Fruit fly (Drosophila melanogaster) whole organism, embryonic: Measurements from ENCODE around the gene CG44329.

Source experiments
- Atf-2 ChIP-seq: fragments of 200-800 bp; sonication (Bioruptor generic); optimal IDR thresholded peaks from 2 replicates; lab custom pipeline; 2016; ENCODE audit warnings: missing biosample characterization, missing genetic modification characterization
- Atf6 ChIP-seq: fragments of 200-800 bp; sonication (Bioruptor generic); IDR thresholded peaks from 2 replicates; pipeline ENCODE4 v1.3.6; 2022; ENCODE audit warnings: missing biosample characterization, missing genetic modification characterization
- CG10274 ChIP-seq: fragments of 200-800 bp; sonication (Bioruptor generic); optimal IDR thresholded peaks from 3 replicates; lab custom pipeline; 2017; ENCODE audit warnings: missing biosample characterization, mild to moderate bottlenecking, missing genetic modification characterization
- CG10462 ChIP-seq: fragments of 200-800 bp; sonication (Bioruptor generic); optimal IDR thresholded peaks from 2 replicates; lab custom pipeline; 2016; ENCODE audit warnings: missing biosample characterization, missing genetic modification characterization
- CG10979 ChIP-seq: fragments of 200-800 bp; sonication (Bioruptor generic); optimal IDR thresholded peaks from 2 replicates; lab custom pipeline; 2018; ENCODE audit warnings: missing biosample characterization, mild to moderate bottlenecking, missing genetic modification characterization, moderate library complexity
- CG12659 ChIP-seq: fragments of 200-800 bp; sonication (Bioruptor generic); optimal IDR thresholded peaks from 3 replicates; lab custom pipeline; 2017; ENCODE audit warnings: mild to moderate bottlenecking, missing biosample characterization, missing genetic modification reagents, missing genetic modification characterization
- CG15011 ChIP-seq: fragments of 200-800 bp; sonication (Bioruptor generic); optimal IDR thresholded peaks from 3 replicates; lab custom pipeline; 2018; ENCODE audit warnings: missing biosample characterization, mild to moderate bottlenecking, missing genetic modification characterization
- CG15269 ChIP-seq: fragments of 200-800 bp; sonication (Bioruptor generic); optimal IDR thresholded peaks from 2 replicates; lab custom pipeline; 2018; ENCODE audit warnings: missing biosample characterization, mild to moderate bottlenecking, missing genetic modification characterization, moderate library complexity
- CG15514 ChIP-seq: fragments of 200-800 bp; sonication (Bioruptor generic); optimal IDR thresholded peaks from 3 replicates; lab custom pipeline; 2017; ENCODE audit warnings: missing biosample characterization, missing genetic modification characterization, mild to moderate bottlenecking, moderate library complexity, missing genetic modification reagents
- CG16779 ChIP-seq: fragments of 200-800 bp; sonication (Bioruptor generic); IDR thresholded peaks from 2 replicates; pipeline ENCODE4 v1.3.6; 2022; ENCODE audit warnings: missing biosample characterization, missing genetic modification characterization
- CG17359 ChIP-seq: fragments of 200-800 bp; sonication (Bioruptor generic); optimal IDR thresholded peaks from 3 replicates; lab custom pipeline; 2018; ENCODE audit warnings: missing biosample characterization, mild to moderate bottlenecking, missing genetic modification characterization, moderate library complexity
- CG17829 ChIP-seq: fragments of 200-800 bp; optimal IDR thresholded peaks from 2 replicates; lab custom pipeline; 2019; ENCODE audit warnings: missing biosample characterization, mild to moderate bottlenecking, missing genetic modification characterization, moderate library complexity
- CG18476 ChIP-seq: fragments of 200-800 bp; sonication (Bioruptor generic); optimal IDR thresholded peaks from 2 replicates; lab custom pipeline; 2016; ENCODE audit warnings: missing biosample characterization, mild to moderate bottlenecking, missing genetic modification characterization
- CG2129 ChIP-seq: fragments of 200-800 bp; sonication (Bioruptor generic); IDR thresholded peaks from 2 replicates; pipeline ENCODE4 v1.3.6; 2022; ENCODE audit warnings: missing biosample characterization, missing genetic modification characterization; ENCODE audit not compliant: partially characterized antibody
- CG2875 ChIP-seq: fragments of 200-800 bp; sonication (Bioruptor generic); optimal IDR thresholded peaks from 2 replicates; lab custom pipeline; 2017; ENCODE audit warnings: missing biosample characterization, mild to moderate bottlenecking, missing genetic modification characterization, missing genetic modification reagents
- CG30403 ChIP-seq: fragments of 200-800 bp; sonication (Bioruptor generic); optimal IDR thresholded peaks from 3 replicates; lab custom pipeline; 2016; ENCODE audit warnings: missing biosample characterization, missing genetic modification characterization
- CG32532 ChIP-seq: fragments of 200-800 bp; sonication (Bioruptor generic); IDR thresholded peaks from 2 replicates; pipeline ENCODE4 v1.3.6; 2022; ENCODE audit warnings: missing biosample characterization, missing genetic modification characterization
- CG32767 ChIP-seq: fragments of 200-800 bp; sonication (Bioruptor generic); IDR thresholded peaks from 2 replicates; pipeline ENCODE4 v1.3.6; 2022; ENCODE audit warnings: missing biosample characterization, missing genetic modification characterization
- CG4820 ChIP-seq: fragments of 200-800 bp; sonication (Bioruptor generic); optimal IDR thresholded peaks from 3 replicates; lab custom pipeline; 2016; ENCODE audit warnings: missing biosample characterization, missing genetic modification characterization
- CG7556 ChIP-seq: fragments of 200-800 bp; sonication (Bioruptor generic); optimal IDR thresholded peaks from 2 replicates; lab custom pipeline; 2017; ENCODE audit warnings: missing biosample characterization, mild to moderate bottlenecking, missing genetic modification characterization
- Drgx ChIP-seq: fragments of 200-800 bp; sonication (Bioruptor generic); IDR thresholded peaks from 2 replicates; pipeline ENCODE4 v1.3.6; 2022; ENCODE audit warnings: missing biosample characterization, missing genetic modification characterization
- E2f1 ChIP-seq: fragments of 200-800 bp; sonication (Bioruptor generic); IDR thresholded peaks from 2 replicates; pipeline ENCODE4 v1.3.6; 2022; ENCODE audit warnings: missing biosample characterization, missing genetic modification characterization
- NC2β ChIP-seq: fragments of 200-800 bp; sonication (Bioruptor generic); optimal IDR thresholded peaks from 2 replicates; lab custom pipeline; 2016; ENCODE audit warnings: missing biosample characterization, missing genetic modification characterization
- NfI ChIP-seq: fragments of 200-800 bp; sonication (Bioruptor generic); optimal IDR thresholded peaks from 3 replicates; lab custom pipeline; 2018; ENCODE audit warnings: missing biosample characterization, mild to moderate bottlenecking, missing genetic modification characterization, moderate library complexity
- Six4 ChIP-seq: fragments of 200-800 bp; sonication (Bioruptor generic); optimal IDR thresholded peaks from 2 replicates; lab custom pipeline; 2016; ENCODE audit warnings: missing biosample characterization, missing genetic modification characterization
- Sox102F ChIP-seq: fragments of 200-800 bp; sonication (Bioruptor generic); optimal IDR thresholded peaks from 2 replicates; lab custom pipeline; 2018; ENCODE audit warnings: missing biosample characterization, mild to moderate bottlenecking, missing genetic modification characterization, moderate library complexity
- Stat92E ChIP-seq, 3 experiments: fragments of >200 bp in 2 of 3; fragments of 200-800 bp in 1 of 3; sonication (Bioruptor generic) in 1 of 3; optimal IDR thresholded peaks; 2 replicates each; lab custom pipeline; 2017 to 2019; ENCODE audit warnings: missing biosample characterization in 3 of 3, missing genetic modification characterization in 3 of 3, mild to moderate bottlenecking in 1 of 3, moderate library complexity in 1 of 3
- amos ChIP-seq: fragments of 200-800 bp; sonication (Bioruptor generic); IDR thresholded peaks from 2 replicates; pipeline ENCODE4 v1.3.6; 2022; ENCODE audit warnings: missing biosample characterization, missing genetic modification characterization; ENCODE audit not compliant: partially characterized antibody
- chinmo ChIP-seq: fragments of 200-800 bp; sonication (Bioruptor generic); IDR thresholded peaks from 4 replicates; pipeline ENCODE4 v1.3.6; 2022; ENCODE audit warnings: missing biosample characterization, missing genetic modification characterization; ENCODE audit not compliant: partially characterized antibody
- dmrt11E ChIP-seq: fragments of 200-800 bp; sonication (Bioruptor generic); optimal IDR thresholded peaks from 3 replicates; lab custom pipeline; 2018; ENCODE audit warnings: missing biosample characterization, mild to moderate bottlenecking, missing genetic modification characterization, moderate library complexity
- dpn ChIP-seq, 2 experiments: fragments of 200-800 bp; sonication (Bioruptor generic); optimal IDR thresholded peaks; 3 replicates each; lab custom pipeline; 2016; ENCODE audit warnings: missing biosample characterization in 2 of 2, missing genetic modification characterization in 2 of 2
- fd64A ChIP-seq: fragments of 200-800 bp; sonication (Bioruptor generic); optimal IDR thresholded peaks from 3 replicates; lab custom pipeline; 2018; ENCODE audit warnings: missing biosample characterization, mild to moderate bottlenecking, missing genetic modification characterization
- gcm ChIP-seq: fragments of 200-800 bp; sonication (Bioruptor generic); optimal IDR thresholded peaks from 2 replicates; lab custom pipeline; 2019; ENCODE audit warnings: missing biosample characterization, mild to moderate bottlenecking, missing genetic modification characterization, moderate library complexity
- ham ChIP-seq: fragments of 200-800 bp; sonication (Bioruptor generic); IDR thresholded peaks from 2 replicates; pipeline ENCODE4 v1.3.6; 2022; ENCODE audit warnings: missing biosample characterization, missing genetic modification characterization
- jing ChIP-seq: fragments of 200-800 bp; sonication (Bioruptor generic); optimal IDR thresholded peaks from 2 replicates; lab custom pipeline; 2018; ENCODE audit warnings: missing biosample characterization, mild to moderate bottlenecking, missing genetic modification characterization
- jumu ChIP-seq: fragments of 200-800 bp; sonication (Bioruptor generic); optimal IDR thresholded peaks from 3 replicates; lab custom pipeline; 2016; ENCODE audit warnings: missing biosample characterization, missing genetic modification characterization
- kni ChIP-seq: fragments of 200-800 bp; sonication (Bioruptor generic); optimal IDR thresholded peaks from 3 replicates; lab custom pipeline; 2017; ENCODE audit warnings: mild to moderate bottlenecking, missing biosample characterization, missing genetic modification reagents, missing genetic modification characterization
- lab ChIP-seq: fragments of 200-800 bp; sonication (Bioruptor generic); optimal IDR thresholded peaks from 3 replicates; lab custom pipeline; 2017; ENCODE audit warnings: missing biosample characterization, missing genetic modification characterization, mild to moderate bottlenecking, moderate library complexity, missing genetic modification reagents
- lbe ChIP-seq: fragments of 200-800 bp; sonication (Bioruptor generic); optimal IDR thresholded peaks from 2 replicates; lab custom pipeline; 2016; ENCODE audit warnings: missing biosample characterization, mild to moderate bottlenecking, missing genetic modification characterization
- org-1 ChIP-seq: fragments of 200-800 bp; sonication (Bioruptor generic); optimal IDR thresholded peaks from 2 replicates; lab custom pipeline; 2017; ENCODE audit warnings: missing biosample characterization, missing genetic modification characterization
- pan ChIP-seq, 4 experiments: fragments of >200 bp in 3 of 4; fragments of 200-800 bp in 1 of 4; sonication (Bioruptor generic) in 1 of 4; optimal IDR thresholded peaks in 3 of 4; IDR thresholded peaks in 1 of 4; 2 replicates each; pipeline versions ENCODE4 v1.3.6 to Lab custom; 2017 to 2022; ENCODE audit warnings: missing biosample characterization in 2 of 4, missing genetic modification characterization in 2 of 4, mixed read lengths in 1 of 4
- prd ChIP-seq, 3 experiments: fragments of >200 bp in 2 of 3; fragments of 200-800 bp in 1 of 3; sonication (Bioruptor generic) in 1 of 3; optimal IDR thresholded peaks in 2 of 3; IDR thresholded peaks in 1 of 3; 2 replicates in 2 of 3; 3 replicates in 1 of 3; pipeline versions ENCODE4 v1.3.6 to Lab custom; 2017 to 2022; ENCODE audit warnings: missing biosample characterization in 1 of 3, missing genetic modification characterization in 1 of 3
- sc ChIP-seq, 3 experiments: fragments of >200 bp in 2 of 3; fragments of 200-800 bp in 1 of 3; sonication (Bioruptor generic) in 1 of 3; optimal IDR thresholded peaks; 2 replicates in 2 of 3; 3 replicates in 1 of 3; lab custom pipeline; 2017; ENCODE audit warnings: mild to moderate bottlenecking in 1 of 3, missing biosample characterization in 1 of 3, missing genetic modification characterization in 1 of 3, missing genetic modification reagents in 1 of 3
- sens ChIP-seq: fragments of 200-800 bp; sonication (Bioruptor generic); peaks from one replicate; lab custom pipeline; 2016; ENCODE audit warnings: missing biosample characterization, missing genetic modification characterization
- tap ChIP-seq: fragments of 200-800 bp; optimal IDR thresholded peaks from 3 replicates; lab custom pipeline; 2019; ENCODE audit warnings: missing biosample characterization, mild to moderate bottlenecking, missing genetic modification characterization, moderate library complexity
- usp ChIP-seq: fragments of >200 bp; optimal IDR thresholded peaks from 2 replicates; lab custom pipeline; 2017; ENCODE audit warnings: missing biosample characterization, missing genetic modification characterization

The CG44329 gene

DNA sequence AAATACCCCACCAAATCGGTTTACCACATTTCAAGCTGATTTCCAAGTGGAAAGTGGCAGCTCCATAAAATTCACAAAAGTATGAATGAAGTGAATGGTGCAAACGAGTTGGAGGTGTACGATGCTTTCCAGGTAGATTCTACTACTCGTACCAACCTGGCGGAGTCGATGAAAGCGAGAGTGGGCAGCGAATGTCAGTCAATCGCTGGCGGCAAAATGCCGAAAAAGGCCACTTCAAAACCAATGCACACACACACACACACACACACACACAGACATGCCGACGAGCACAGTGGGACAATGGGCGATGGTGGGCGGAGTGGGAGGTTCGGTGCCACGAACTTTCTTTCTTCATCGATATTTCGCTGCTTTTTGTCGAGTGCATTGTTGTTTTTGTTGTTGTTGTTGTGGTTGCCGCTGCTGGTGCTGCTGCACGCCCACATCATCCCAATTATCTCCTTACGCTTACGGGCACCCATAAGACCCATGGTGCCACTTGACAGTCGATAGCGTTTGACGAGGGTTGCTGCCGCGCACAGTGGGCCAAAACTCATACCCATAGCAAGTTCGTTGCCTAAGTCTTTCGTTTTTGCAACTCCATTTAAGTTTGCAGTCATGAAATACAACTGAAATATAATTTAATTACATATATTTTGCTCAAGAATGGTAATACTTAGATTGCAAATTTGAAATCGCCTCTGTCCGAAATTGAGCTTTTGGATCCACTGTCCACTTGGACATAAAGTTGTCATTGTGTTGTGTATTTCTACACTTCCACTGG is 29.3 kb downstream of the CG44329 start (continued):
- TF ChIP-seq Drgx (GFP tag; lab: Robert Waterston, UW) (peak; percentile 75), CG18476 (GFP tag; lab: Kevin White, UChicago) (no peak), CG15514 (GFP tag; lab: Kevin White, UChicago) (no peak), jing (GFP tag; lab: Kevin White, UChicago) (peak; percentile 41), Sox102F (GFP tag; lab: Kevin White, UChicago) (peak; percentile 76), CG17359 (tag; lab: Kevin White, UChicago) (peak; percentile 64), org-1 (GFP tag; lab: Kevin White, UChicago) (peak; percentile 30), dmrt11E (tag; lab: Kevin White, UChicago) (peak; percentile 31), CG2875 (GFP tag; lab: Kevin White, UChicago) (peak; percentile 52), CG2129 (no peak), usp (GFP tag; lab: Kevin White, UChicago) (no peak), gcm (GFP tag; lab: Kevin White, UChicago) (peak; percentile 2), sc (optimal IDR thresholded peaks at IDR 0.05; lab: Kevin White, UChicago) (no peak), sc (GFP tag; optimal IDR thresholded peaks at IDR 0.05; lab: Kevin White, UChicago) (no peak), E2f1 (GFP tag; lab: Robert Waterston, UW) (no peak), NfI (GFP tag; lab: Kevin White, UChicago) (peak; percentile 4), NC2β (GFP tag; lab: Kevin White, UChicago) (no peak), prd (optimal IDR thresholded peaks at IDR 0.05; lab: Kevin White, UChicago) (no peak), prd (GFP tag; IDR thresholded peaks at IDR 0.05; lab: Robert Waterston, UW) (peak; percentile 55; the same call in 2 of the 3 replicates), fd64A (no peak), pan (optimal IDR thresholded peaks at IDR 0.05; lab: Kevin White, UChicago) (no peak), pan (GFP tag; optimal IDR thresholded peaks at IDR 0.05 in 1 of 2, IDR thresholded peaks at IDR 0.05 in 1 of 2) (peak in 1 of 2 experiments; percentile 37), sens (GFP tag; lab: Kevin White, UChicago) (peak; percentile 91), CG32532 (no peak), Atf6 (GFP tag; lab: Robert Waterston, UW) (no peak), jumu (GFP tag; lab: Kevin White, UChicago) (no peak), CG17829 (peak; percentile 49), CG10274 (no peak), CG16779 (GFP tag; lab: Robert Waterston, UW) (no peak), CG7556 (GFP tag; lab: Kevin White, UChicago) (peak; percentile 26), lab (GFP tag; lab: Kevin White, UChicago) (peak; percentile 34), kni (GFP tag; lab: Kevin White, UChicago) (peak; percentile 8), CG30403 (GFP tag; lab: Kevin White, UChicago) (peak; percentile 42), Atf-2 (no peak), Stat92E (GFP tag; optimal IDR thresholded peaks at IDR 0.05; lab: Kevin White, UChicago) (no peak), CG12659 (GFP tag; lab: Kevin White, UChicago) (peak; percentile 14), chinmo (GFP tag; lab: Robert Waterston, UW) (no peak), CG32767 (GFP tag; lab: Robert Waterston, UW) (peak; percentile 41; the same call in 1 of the 2 replicates), dpn (GFP tag; optimal IDR thresholded peaks at IDR 0.05; lab: Kevin White, UChicago) (peak in 1 of 2 experiments; percentile 24), amos (no peak), CG10462 (GFP tag; lab: Kevin White, UChicago) (no peak), lbe (GFP tag; lab: Kevin White, UChicago) (peak; percentile 59), Six4 (GFP tag; lab: Kevin White, UChicago) (no peak), CG15269 (tag; lab: Kevin White, UChicago) (peak; percentile 47), CG4820 (peak; percentile 42), tap (tag; lab: Kevin White, UChicago) (peak; percentile 1), CG15011 (no peak), CG10979 (tag; lab: Kevin White, UChicago) (peak; percentile 63), ham (GFP tag; lab: Robert Waterston, UW) (no peak)
